Worm (Caenorhabditis elegans): ENCODE measurements around the gene srx-44.
A peak's percentile ranks its signal among the peaks of the same experiment; 100 is the strongest.

srx-44 gene

ce11 chrV:16040848-16041247, 20.7 kb downstream of the srx-44 start:
- TF ChIP-seq ekl-4 (GFP tag; IDR thresholded peaks at IDR 0.05), result peak; percentile 31; the same call in 1 of the 2 replicates

ce11 chrV:16041412-16041811, 21.3 kb downstream of the srx-44 start:
- TF ChIP-seq attf-5 (GFP tag; optimal IDR thresholded peaks at IDR 0.05) (no peak), egl-44 (GFP tag; IDR thresholded peaks at IDR 0.05) (no peak), sdz-38 (tag; optimal IDR thresholded peaks at IDR 0.05) (no peak), B0019.2 (GFP tag; conservative IDR thresholded peaks at IDR 0.05) (no peak), lin-35 (GFP tag; optimal IDR thresholded peaks at IDR 0.05) (no peak), ztf-25 (GFP tag; IDR thresholded peaks at IDR 0.05) (no peak), rpc-1 (optimal IDR thresholded peaks at IDR 0.05) (no peak), rpc-1 (tag; optimal IDR thresholded peaks at IDR 0.05) (no peak), nhr-179 (tag; optimal IDR thresholded peaks at IDR 0.05) (no peak), attf-3 (GFP tag; conservative IDR thresholded peaks at IDR 0.05) (no peak), lsl-1 (GFP tag; optimal IDR thresholded peaks at IDR 0.05) (no peak), madf-3 (GFP tag; IDR thresholded peaks at IDR 0.05) (no peak), atf-7 (tag; optimal IDR thresholded peaks at IDR 0.05) (no peak)

ce11 chrV:16041925-16042742, 22.0 kb downstream of the srx-44 start, which contains the start of the genes his-2 and his-1:
TSS of gene his-2 (minus strand) at chrV:16042283.
TSS of gene his-1 (plus strand) at chrV:16042520.
- TF ChIP-seq nfyb-1 (GFP tag; IDR thresholded peaks at IDR 0.05), result 0 out of 2 replicates have a peak, but pooled peaks have one; percentile 9
- peak; percentile 58; the same call in 1 of the 2 replicates for TF ChIP-seq zfh-2 (GFP tag; conservative IDR thresholded peaks at IDR 0.05)
- TF ChIP-seq egrh-3 (GFP tag; IDR thresholded peaks at IDR 0.05), result peak; percentile 63; the same call in 1 of the 2 replicates
- 0 out of 2 replicates have a peak, but pooled peaks have one; percentile 35 for TF ChIP-seq hsf-1 (GFP tag; IDR thresholded peaks at IDR 0.05)

ce11 chrV:16042743-16043014, 22.5 kb downstream of the srx-44 start:
- TF ChIP-seq Y56A3A.18 (GFP tag; IDR thresholded peaks at IDR 0.05) (0 out of 2 replicates have a peak, but pooled peaks have one; percentile 17), efl-1 (GFP tag; optimal IDR thresholded peaks at IDR 0.05) (no peak), ztf-25 (GFP tag; IDR thresholded peaks at IDR 0.05) (0 out of 2 replicates have a peak, but pooled peaks have one; percentile 7), K12H6.12 (tag; optimal IDR thresholded peaks at IDR 0.05) (no peak), hlh-26 (GFP tag; conservative IDR thresholded peaks at IDR 0.05) (no peak), nhr-120 (GFP tag; IDR thresholded peaks at IDR 0.05) (0 out of 2 replicates have a peak, but pooled peaks have one; percentile 50)

ce11 chrV:16043686-16044085, 23.5 kb downstream of the srx-44 start:
- TF ChIP-seq ztf-3 (GFP tag; optimal IDR thresholded peaks at IDR 0.05) (no peak), nhr-80 (tag; optimal IDR thresholded peaks at IDR 0.05) (peak; percentile 73)

ce11 chrV:16045837-16046236, 25.7 kb downstream of the srx-44 start, which contains the start of gene T10C6.15:
TSS of gene T10C6.15 (minus strand) at chrV:16045940.
- TF ChIP-seq egl-44 (GFP tag; IDR thresholded peaks at IDR 0.05) (0 out of 2 replicates have a peak, but pooled peaks have one; percentile 51), ztf-22 (GFP tag; optimal IDR thresholded peaks at IDR 0.05) (peak; percentile 71), lir-1 (GFP tag; conservative IDR thresholded peaks at IDR 0.05) (no peak), B0336.3 (GFP tag; IDR thresholded peaks at IDR 0.05) (0 out of 2 replicates have a peak, but pooled peaks have one; percentile 56), egl-18 (GFP tag; IDR thresholded peaks at IDR 0.05) (no peak), nfyb-1 (GFP tag; IDR thresholded peaks at IDR 0.05) (no peak), snpc-4 (GFP tag; optimal IDR thresholded peaks at IDR 0.05) (no peak), snpc-4 (tag; optimal IDR thresholded peaks at IDR 0.05) (peak in 1 of 4 experiments; percentile 9), tbp1 (GFP tag; optimal IDR thresholded peaks at IDR 0.05) (peak; percentile 48), madf-10 (tag; optimal IDR thresholded peaks at IDR 0.05) (peak; percentile 18), somi-1 (GFP tag; optimal IDR thresholded peaks at IDR 0.05) (no peak), F39B2.1 (GFP tag; IDR thresholded peaks at IDR 0.05) (no peak), lag-1 (GFP tag; IDR thresholded peaks at IDR 0.05) (no peak), atf-7 (tag; optimal IDR thresholded peaks at IDR 0.05) (peak; percentile 66), let-607 (tag; optimal IDR thresholded peaks at IDR 0.05) (peak in 1 of 2 experiments; percentile 38), akir-1 (GFP tag; optimal IDR thresholded peaks at IDR 0.05) (no peak), nhr-179 (tag; optimal IDR thresholded peaks at IDR 0.05) (no peak), nhr-80 (tag; optimal IDR thresholded peaks at IDR 0.05) (peak; percentile 83)
